Fruit fly (Drosophila melanogaster) whole organism, embryonic: ENCODE measurements around the gene CG9338.
A peak's percentile ranks its signal among the peaks of the same experiment; 100 is the strongest.

Experiments
- ATbp ChIP-seq: fragments of 200-800 bp; sonication (Bioruptor generic); optimal IDR thresholded peaks from 2 replicates; lab custom pipeline; 2017; ENCODE audit warnings: missing biosample characterization, mild to moderate bottlenecking, missing genetic modification characterization, missing genetic modification reagents
- Bteb2 ChIP-seq: fragments of 200-800 bp; sonication (Bioruptor generic); optimal IDR thresholded peaks from 2 replicates; lab custom pipeline; 2016; ENCODE audit warnings: missing biosample characterization, missing genetic modification characterization
- CG11560 ChIP-seq: fragments of 200-800 bp; sonication (Bioruptor generic); IDR thresholded peaks from 3 replicates; pipeline ENCODE4 v1.3.6; 2022; ENCODE audit warnings: missing biosample characterization, missing genetic modification characterization
- CG11695 ChIP-seq: fragments of 200-800 bp; sonication (Bioruptor generic); IDR thresholded peaks from 3 replicates; pipeline ENCODE4 v1.3.6; 2022; ENCODE audit warnings: missing biosample characterization, missing genetic modification characterization
- CG13894 ChIP-seq: fragments of 200-800 bp; sonication (Bioruptor generic); optimal IDR thresholded peaks from 3 replicates; lab custom pipeline; 2018; ENCODE audit warnings: missing biosample characterization, mild to moderate bottlenecking, missing genetic modification characterization, moderate library complexity
- CG15011 ChIP-seq: fragments of 200-800 bp; sonication (Bioruptor generic); optimal IDR thresholded peaks from 3 replicates; lab custom pipeline; 2018; ENCODE audit warnings: missing biosample characterization, mild to moderate bottlenecking, missing genetic modification characterization
- CG15479 ChIP-seq: fragments of 200-800 bp; sonication (Bioruptor generic); optimal IDR thresholded peaks from 3 replicates; lab custom pipeline; 2019; ENCODE audit warnings: missing biosample characterization, mild to moderate bottlenecking, missing genetic modification characterization, moderate library complexity
- CG16863 ChIP-seq: fragments of 200-800 bp; sonication (Bioruptor generic); optimal IDR thresholded peaks from 3 replicates; lab custom pipeline; 2016; ENCODE audit warnings: missing biosample characterization, missing genetic modification characterization
- CG2129 ChIP-seq: fragments of 200-800 bp; sonication (Bioruptor generic); IDR thresholded peaks from 2 replicates; pipeline ENCODE4 v1.3.6; 2022; ENCODE audit warnings: missing biosample characterization, missing genetic modification characterization; ENCODE audit not compliant: partially characterized antibody
- CG32532 ChIP-seq: fragments of 200-800 bp; sonication (Bioruptor generic); IDR thresholded peaks from 2 replicates; pipeline ENCODE4 v1.3.6; 2022; ENCODE audit warnings: missing biosample characterization, missing genetic modification characterization
- CG8290 ChIP-seq, 3 experiments: fragments of 200-800 bp; sonication (Bioruptor generic); optimal IDR thresholded peaks; 2 replicates each; lab custom pipeline; 2016 to 2019; ENCODE audit warnings: missing biosample characterization in 3 of 3, missing genetic modification characterization in 3 of 3, mild to moderate bottlenecking in 2 of 3, moderate library complexity in 1 of 3
- CG9797 ChIP-seq: fragments of 200-800 bp; sonication (Bioruptor generic); optimal IDR thresholded peaks from 3 replicates; lab custom pipeline; 2018; ENCODE audit warnings: missing biosample characterization, mild to moderate bottlenecking, missing genetic modification characterization
- CHES-1-like ChIP-seq: fragments of 200-800 bp; sonication (Bioruptor generic); optimal IDR thresholded peaks from 2 replicates; lab custom pipeline; 2016; ENCODE audit warnings: missing biosample characterization, missing genetic modification characterization
- CkIIα-i1 ChIP-seq: fragments of 200-800 bp; sonication (Bioruptor generic); IDR thresholded peaks from 2 replicates; pipeline ENCODE4 v1.3.6; 2022; ENCODE audit warnings: missing biosample characterization, missing genetic modification characterization
- E2f2 ChIP-seq: fragments of 200-800 bp; sonication (Bioruptor generic); IDR thresholded peaks from 2 replicates; pipeline ENCODE4 v1.3.6; 2022; ENCODE audit warnings: missing biosample characterization, missing genetic modification characterization
- Fer1 ChIP-seq: fragments of 200-800 bp; sonication (Bioruptor generic); optimal IDR thresholded peaks from 2 replicates; lab custom pipeline; 2017; ENCODE audit warnings: missing biosample characterization, mild to moderate bottlenecking, missing genetic modification characterization
- HmgD ChIP-seq: fragments of 200-800 bp; sonication (Bioruptor generic); optimal IDR thresholded peaks from 3 replicates; lab custom pipeline; 2016; ENCODE audit warnings: missing biosample characterization, missing genetic modification characterization
- Hr51 ChIP-seq, 2 experiments: fragments of 200-800 bp; sonication (Bioruptor generic); optimal IDR thresholded peaks; 2 replicates in 1 of 2; 3 replicates in 1 of 2; lab custom pipeline; 2016 to 2018; ENCODE audit warnings: missing biosample characterization in 2 of 2, missing genetic modification characterization in 2 of 2, mild to moderate bottlenecking in 1 of 2, moderate library complexity in 1 of 2
- Hr78 ChIP-seq, 2 experiments: fragments of 200-800 bp in 1 of 2; fragments of >200 bp in 1 of 2; sonication (Bioruptor generic) in 1 of 2; optimal IDR thresholded peaks; 2 replicates each; lab custom pipeline; 2017 to 2019; ENCODE audit warnings: missing biosample characterization in 2 of 2, missing genetic modification characterization in 2 of 2, mild to moderate bottlenecking in 1 of 2, moderate library complexity in 1 of 2
- Neu2 ChIP-seq: fragments of 200-800 bp; sonication (Bioruptor generic); optimal IDR thresholded peaks from 3 replicates; lab custom pipeline; 2016; ENCODE audit warnings: missing biosample characterization, missing genetic modification characterization, borderline replicate concordance
- Opbp ChIP-seq: fragments of 200-800 bp; sonication (Bioruptor generic); IDR thresholded peaks from 3 replicates; pipeline ENCODE4 v1.3.6; 2022; ENCODE audit warnings: missing biosample characterization, missing genetic modification characterization; ENCODE audit not compliant: partially characterized antibody
- Sox100B ChIP-seq: fragments of 200-800 bp; sonication (Bioruptor generic); optimal IDR thresholded peaks from 3 replicates; lab custom pipeline; 2018; ENCODE audit warnings: missing biosample characterization, mild to moderate bottlenecking, missing genetic modification characterization
- chm ChIP-seq: fragments of 200-800 bp; sonication (Bioruptor generic); IDR thresholded peaks from 2 replicates; pipeline ENCODE4 v1.3.6; 2022; ENCODE audit warnings: missing biosample characterization, missing genetic modification characterization
- crp ChIP-seq, 2 experiments: fragments of 200-800 bp; sonication (Bioruptor generic); optimal IDR thresholded peaks; 2 replicates in 1 of 2; 3 replicates in 1 of 2; lab custom pipeline; 2017; ENCODE audit warnings: missing biosample characterization in 2 of 2, missing genetic modification characterization in 2 of 2, mild to moderate bottlenecking in 1 of 2, moderate library complexity in 1 of 2
- dimm ChIP-seq: fragments of 200-800 bp; sonication (Bioruptor generic); IDR thresholded peaks from 2 replicates; pipeline ENCODE4 v1.3.6; 2022; ENCODE audit warnings: missing biosample characterization, missing genetic modification characterization
- fd102C ChIP-seq: fragments of 200-800 bp; sonication (Bioruptor generic); optimal IDR thresholded peaks from 2 replicates; lab custom pipeline; 2018; ENCODE audit warnings: missing biosample characterization, mild to moderate bottlenecking, missing genetic modification characterization, moderate library complexity
- gcm2 ChIP-seq: fragments of 200-800 bp; sonication (Bioruptor generic); optimal IDR thresholded peaks from 2 replicates; lab custom pipeline; 2016; ENCODE audit warnings: missing biosample characterization, missing genetic modification characterization
- hb ChIP-seq: fragments of 200-800 bp; sonication (Bioruptor generic); IDR thresholded peaks from 3 replicates; pipeline ENCODE4 v1.3.6; 2022; ENCODE audit warnings: missing biosample characterization, missing genetic modification characterization; ENCODE audit not compliant: partially characterized antibody
- hkb ChIP-seq, 2 experiments: fragments of 200-800 bp in 1 of 2; fragments of >200 bp in 1 of 2; sonication (Bioruptor generic) in 1 of 2; IDR thresholded peaks in 1 of 2; optimal IDR thresholded peaks in 1 of 2; 2 replicates each; pipeline versions ENCODE4 v1.3.6 to Lab custom; 2017 to 2022; ENCODE audit warnings: missing biosample characterization in 1 of 2, missing genetic modification characterization in 1 of 2
- lmd ChIP-seq: fragments of 200-800 bp; sonication (Bioruptor generic); IDR thresholded peaks from 2 replicates; pipeline ENCODE4 v1.3.6; 2022; ENCODE audit warnings: missing biosample characterization, missing genetic modification characterization
- lov ChIP-seq, 2 experiments: fragments of 200-800 bp in 1 of 2; fragments of >200 bp in 1 of 2; sonication (Bioruptor generic) in 1 of 2; IDR thresholded peaks in 1 of 2; optimal IDR thresholded peaks in 1 of 2; 2 replicates in 1 of 2; 3 replicates in 1 of 2; pipeline versions ENCODE4 v1.3.6 to Lab custom; 2017 to 2022; ENCODE audit warnings: missing biosample characterization in 1 of 2, missing genetic modification characterization in 1 of 2
- pan ChIP-seq, 4 experiments: fragments of >200 bp in 3 of 4; fragments of 200-800 bp in 1 of 4; sonication (Bioruptor generic) in 1 of 4; optimal IDR thresholded peaks in 3 of 4; IDR thresholded peaks in 1 of 4; 2 replicates each; pipeline versions ENCODE4 v1.3.6 to Lab custom; 2017 to 2022; ENCODE audit warnings: missing biosample characterization in 2 of 4, missing genetic modification characterization in 2 of 4, mixed read lengths in 1 of 4
- peb ChIP-seq: fragments of 200-800 bp; sonication (Bioruptor generic); IDR thresholded peaks from 2 replicates; pipeline ENCODE4 v1.3.6; 2022; ENCODE audit warnings: missing biosample characterization, missing genetic modification characterization
- pnt ChIP-seq: fragments of 200-800 bp; sonication (Bioruptor generic); optimal IDR thresholded peaks from 3 replicates; lab custom pipeline; 2016; ENCODE audit warnings: missing biosample characterization, missing genetic modification characterization
- salm ChIP-seq: fragments of 200-800 bp; sonication (Bioruptor generic); optimal IDR thresholded peaks from 2 replicates; lab custom pipeline; 2018; ENCODE audit warnings: missing biosample characterization, mild to moderate bottlenecking, missing genetic modification characterization
- scrt ChIP-seq: fragments of 200-800 bp; sonication (Bioruptor generic); optimal IDR thresholded peaks from 2 replicates; lab custom pipeline; 2018; ENCODE audit warnings: missing biosample characterization, mild to moderate bottlenecking, missing genetic modification characterization, moderate library complexity
- sd ChIP-seq: fragments of 200-800 bp; sonication (Bioruptor generic); optimal IDR thresholded peaks from 3 replicates; lab custom pipeline; 2018; ENCODE audit warnings: missing biosample characterization, mild to moderate bottlenecking, missing genetic modification characterization, moderate library complexity
- sens ChIP-seq: fragments of 200-800 bp; sonication (Bioruptor generic); peaks from one replicate; lab custom pipeline; 2016; ENCODE audit warnings: missing biosample characterization, missing genetic modification characterization
- sim ChIP-seq: fragments of 200-800 bp; sonication (Bioruptor generic); IDR thresholded peaks from 2 replicates; pipeline ENCODE4 v1.3.6; 2022; ENCODE audit warnings: missing biosample characterization, missing genetic modification characterization
- sqz ChIP-seq: fragments of 200-800 bp; sonication (Bioruptor generic); optimal IDR thresholded peaks from 3 replicates; lab custom pipeline; 2018; ENCODE audit warnings: missing biosample characterization, mild to moderate bottlenecking, missing genetic modification characterization
- ssp ChIP-seq: fragments of 200-800 bp; sonication (Bioruptor generic); IDR thresholded peaks from 2 replicates; pipeline ENCODE4 v1.3.6; 2022; ENCODE audit warnings: missing biosample characterization, missing genetic modification characterization
- tap ChIP-seq: fragments of 200-800 bp; optimal IDR thresholded peaks from 3 replicates; lab custom pipeline; 2019; ENCODE audit warnings: missing biosample characterization, mild to moderate bottlenecking, missing genetic modification characterization, moderate library complexity

CG9338 gene

DNA sequence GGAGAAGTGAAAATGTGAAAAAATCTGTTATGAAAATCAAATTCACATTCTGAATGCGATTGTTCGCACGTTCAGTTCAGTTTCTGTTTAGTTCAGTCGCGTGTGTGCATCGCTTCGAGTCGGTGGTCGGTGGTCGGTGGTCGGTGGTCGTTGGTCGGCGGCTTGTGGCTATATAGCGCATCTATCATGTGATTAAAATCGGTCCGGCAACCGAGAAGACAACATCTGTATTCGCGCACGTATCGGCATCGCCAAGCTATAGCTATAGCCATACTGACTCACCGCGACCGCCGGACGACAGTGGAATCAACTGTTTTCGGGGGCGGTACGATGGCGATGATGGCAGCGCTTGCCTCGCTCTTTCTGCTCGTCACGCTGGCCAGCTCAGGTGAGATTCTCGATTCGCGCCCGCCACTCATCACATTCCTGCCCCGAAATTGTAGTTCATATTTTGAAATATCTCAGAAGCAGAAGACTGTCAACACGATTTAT, 4.8 kb downstream of the CG9338 start, which contains the start of gene CG14401 (continued):
- TF ChIP-seq sens (GFP tag; lab: Kevin White, UChicago) = no peak
- no peak for TF ChIP-seq peb
- TF ChIP-seq Hr78 (GFP tag; optimal IDR thresholded peaks at IDR 0.05; lab: Kevin White, UChicago) = no peak
- TF ChIP-seq Opbp = no peak
- TF ChIP-seq hkb (optimal IDR thresholded peaks at IDR 0.05; lab: Kevin White, UChicago) = no peak
- 0 out of 2 replicates have a peak, but pooled peaks have one; percentile 25 for TF ChIP-seq hkb (GFP tag; IDR thresholded peaks at IDR 0.05; lab: Robert Waterston, UW)
- no peak for TF ChIP-seq Bteb2 (GFP tag; lab: Kevin White, UChicago)
- no peak for TF ChIP-seq lov (optimal IDR thresholded peaks at IDR 0.05; lab: Kevin White, UChicago)
- no peak for TF ChIP-seq lov (GFP tag; IDR thresholded peaks at IDR 0.05; lab: Robert Waterston, UW)
- no peak for TF ChIP-seq CG15479 (GFP tag; lab: Kevin White, UChicago)
- no peak for TF ChIP-seq ssp (GFP tag; lab: Robert Waterston, UW)
- no peak for TF ChIP-seq Hr51 (GFP tag; optimal IDR thresholded peaks at IDR 0.05; lab: Kevin White, UChicago)
- no peak for TF ChIP-seq scrt (GFP tag; lab: Kevin White, UChicago)
- TF ChIP-seq lmd (GFP tag; lab: Robert Waterston, UW) = no peak
- TF ChIP-seq sqz (GFP tag; lab: Kevin White, UChicago) = no peak
- TF ChIP-seq pnt = no peak
- TF ChIP-seq CkIIα-i1 (GFP tag; lab: Robert Waterston, UW) = no peak
- TF ChIP-seq E2f2 (GFP tag; lab: Robert Waterston, UW) = no peak
- no peak for TF ChIP-seq CG16863 (GFP tag; lab: Kevin White, UChicago)
- TF ChIP-seq CG13894 = peak; percentile 94
- TF ChIP-seq CHES-1-like (GFP tag; lab: Kevin White, UChicago) = no peak
- TF ChIP-seq ATbp (GFP tag; lab: Kevin White, UChicago) = no peak
- no peak for TF ChIP-seq tap (tag; lab: Kevin White, UChicago)
- no peak for TF ChIP-seq hb (GFP tag; lab: Robert Waterston, UW)
- no peak for TF ChIP-seq Neu2 (GFP tag; lab: Kevin White, UChicago)
- no peak for TF ChIP-seq CG11560 (tag; lab: Robert Waterston, UW)
- TF ChIP-seq sim (GFP tag; lab: Robert Waterston, UW) = no peak
- no peak for TF ChIP-seq dimm (GFP tag; lab: Robert Waterston, UW)
- TF ChIP-seq HmgD (GFP tag; lab: Kevin White, UChicago) = no peak
- no peak for TF ChIP-seq fd102C (GFP tag; lab: Kevin White, UChicago)
- TF ChIP-seq CG11695 = no peak
- no peak for TF ChIP-seq pan (optimal IDR thresholded peaks at IDR 0.05; lab: Kevin White, UChicago)
- TF ChIP-seq pan (GFP tag; optimal IDR thresholded peaks at IDR 0.05 in 1 of 2, IDR thresholded peaks at IDR 0.05 in 1 of 2) = peak in 1 of 2 experiments; percentile 25
- TF ChIP-seq chm (GFP tag; lab: Robert Waterston, UW) = no peak
- TF ChIP-seq CG9797 (GFP tag; lab: Kevin White, UChicago) = no peak
- TF ChIP-seq CG32532 (GFP tag; lab: Robert Waterston, UW) = 0 out of 2 replicates have a peak, but pooled peaks have one; percentile 14
- TF ChIP-seq CG8290 (GFP tag; optimal IDR thresholded peaks at IDR 0.05; lab: Kevin White, UChicago) = no peak
- peak in 1 of 2 experiments; percentile 44 for TF ChIP-seq CG8290 (tag; optimal IDR thresholded peaks at IDR 0.05; lab: Kevin White, UChicago)
- no peak for TF ChIP-seq gcm2
- TF ChIP-seq Sox100B (GFP tag; lab: Kevin White, UChicago) = no peak
- TF ChIP-seq Fer1 (GFP tag; lab: Kevin White, UChicago) = no peak
- TF ChIP-seq CG2129 (GFP tag; lab: Robert Waterston, UW) = no peak
- no peak for TF ChIP-seq CG15011 (GFP tag; lab: Kevin White, UChicago)
- no peak for TF ChIP-seq salm
- peak; percentile 64 for TF ChIP-seq sd
- no peak for TF ChIP-seq crp (GFP tag; optimal IDR thresholded peaks at IDR 0.05; lab: Kevin White, UChicago)
